Worm (Caenorhabditis elegans) whole organism, young adult: ENCODE results near the gene mcm-6.
A peak's percentile ranks its signal among the peaks of the same experiment; 100 is the strongest.

Experiments used
- F33H1.4 ChIP-seq: fragments of 200-800 bp; sonication (Bioruptor generic); IDR thresholded peaks from 2 replicates; pipeline ENCODE4 v1.3.6; 2022; ENCODE audit warnings: missing genetic modification reagents, missing genetic modification characterization, missing compliant biosample characterization
- K11D2.4 ChIP-seq: fragments of 200-800 bp; sonication (Bioruptor generic); IDR thresholded peaks from 2 replicates; pipeline ENCODE4 v1.3.6; 2022; ENCODE audit warnings: missing genetic modification reagents, missing genetic modification characterization, missing compliant biosample characterization
- attf-6 ChIP-seq: fragments of 200-800 bp; sonication (Bioruptor generic); IDR thresholded peaks from 2 replicates; pipeline ENCODE4 v1.3.6; 2022; ENCODE audit warnings: missing genetic modification reagents, missing genetic modification characterization, missing compliant biosample characterization
- ceh-27 ChIP-seq: fragments of 200-800 bp; sonication (Bioruptor generic); optimal IDR thresholded peaks from 2 replicates; lab custom pipeline; 2018; ENCODE audit warnings: mild to moderate bottlenecking, missing genetic modification characterization, moderate library complexity, missing compliant biosample characterization
- dpl-1 ChIP-seq: fragments of 150-350 bp; optimal IDR thresholded peaks from 2 replicates; lab custom pipeline; 2014; ENCODE audit warnings: missing biosample characterization, missing genetic modification reagents, missing genetic modification characterization
- efl-1 ChIP-seq: fragments of 150-350 bp; optimal IDR thresholded peaks from 2 replicates; lab custom pipeline; 2014; ENCODE audit warnings: missing biosample characterization, missing genetic modification reagents, missing genetic modification characterization
- fkh-3 ChIP-seq: sonication (generic microtip); optimal IDR thresholded peaks from 2 replicates; lab custom pipeline; 2016; ENCODE audit warnings: mild to moderate bottlenecking, missing genetic modification characterization, missing compliant biosample characterization
- madf-6 ChIP-seq: fragments of 200-800 bp; sonication (Bioruptor generic); IDR thresholded peaks from 2 replicates; pipeline ENCODE4 v1.3.6; 2022; ENCODE audit warnings: missing genetic modification reagents, missing genetic modification characterization, missing compliant biosample characterization
- nhr-120 ChIP-seq: fragments of 200-800 bp; sonication (Bioruptor generic); IDR thresholded peaks from 2 replicates; pipeline ENCODE4 v1.3.6; 2022; ENCODE audit warnings: missing genetic modification characterization, missing compliant biosample characterization
- nhr-27 ChIP-seq: fragments of 200-800 bp; sonication (Bioruptor generic); optimal IDR thresholded peaks from 2 replicates; lab custom pipeline; 2018; ENCODE audit warnings: mild to moderate bottlenecking, missing genetic modification characterization, moderate library complexity, missing compliant biosample characterization
- snpc-4 ChIP-seq, 5 experiments: fragments of 150-350 bp in 1 of 5; sonication (generic microtip) in 4 of 5; optimal IDR thresholded peaks; 2 replicates each; lab custom pipeline; 2014 to 2018; ENCODE audit warnings: missing genetic modification characterization in 5 of 5, missing biosample characterization in 3 of 5, antibody characterized with exemption in 2 of 5, mild to moderate bottlenecking in 2 of 5, missing compliant biosample characterization in 2 of 5, missing genotype in 2 of 5, moderate library complexity in 2 of 5, missing genetic modification reagents in 1 of 5
- tbp1 ChIP-seq: fragments of 200-800 bp; sonication (Bioruptor generic); optimal IDR thresholded peaks from 2 replicates; lab custom pipeline; 2018; ENCODE audit warnings: mild to moderate bottlenecking, missing genetic modification characterization, missing compliant biosample characterization
- unc-62 ChIP-seq: fragments of 150-350 bp; optimal IDR thresholded peaks from 2 replicates; lab custom pipeline; 2014; ENCODE audit warnings: missing biosample characterization, missing genetic modification reagents, missing genetic modification characterization

DNA sequence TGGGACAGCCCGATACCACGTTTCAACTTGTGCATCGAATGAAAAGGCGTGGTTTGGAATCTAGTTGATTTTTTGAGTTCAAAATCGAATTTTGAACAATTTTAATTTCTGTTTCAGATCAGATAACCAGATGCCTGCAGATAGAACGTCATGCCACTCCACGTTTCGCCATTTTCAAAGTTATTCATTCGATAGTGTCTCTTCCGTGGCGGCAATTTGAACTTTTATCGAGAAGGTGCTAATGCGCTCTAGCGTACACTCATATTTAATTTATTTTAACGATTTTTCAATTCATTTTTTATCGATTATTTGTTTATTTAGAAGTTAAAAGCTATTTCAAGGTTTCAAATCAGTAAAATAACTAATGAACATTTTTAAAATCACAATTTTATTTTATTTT is 18.3 kb upstream of the mcm-6 start:
- no peak for TF ChIP-seq ceh-27 (GFP tag; lab: Kevin White, UChicago)
- no peak for TF ChIP-seq unc-62 (GFP tag; lab: Kevin White, UChicago)
- no peak for TF ChIP-seq nhr-27 (tag; lab: Kevin White, UChicago)
- no peak for TF ChIP-seq attf-6 (GFP tag; lab: Robert Waterston, UW)
- peak; percentile 86 for TF ChIP-seq efl-1
- TF ChIP-seq fkh-3 (tag; lab: Kevin White, UChicago) = no peak
- 0 out of 2 replicates have a peak, but pooled peaks have one; percentile 36 for TF ChIP-seq F33H1.4 (GFP tag; lab: Robert Waterston, UW)
- TF ChIP-seq nhr-120 (GFP tag; lab: Robert Waterston, UW) = no peak
- TF ChIP-seq snpc-4 (GFP tag; optimal IDR thresholded peaks at IDR 0.05; lab: Kevin White, UChicago) = no peak
- no peak for TF ChIP-seq snpc-4 (tag; optimal IDR thresholded peaks at IDR 0.05; lab: Kevin White, UChicago)
- no peak for TF ChIP-seq tbp1
- peak; percentile 38 for TF ChIP-seq dpl-1 (GFP tag; lab: Kevin White, UChicago)
- TF ChIP-seq K11D2.4 (GFP tag; lab: Robert Waterston, UW) = no peak
- 0 out of 2 replicates have a peak, but pooled peaks have one; percentile 13 for TF ChIP-seq madf-6 (GFP tag; lab: Robert Waterston, UW)
